Fruit fly (Drosophila melanogaster): ENCODE measurements around the gene Mcm10.

DNA sequence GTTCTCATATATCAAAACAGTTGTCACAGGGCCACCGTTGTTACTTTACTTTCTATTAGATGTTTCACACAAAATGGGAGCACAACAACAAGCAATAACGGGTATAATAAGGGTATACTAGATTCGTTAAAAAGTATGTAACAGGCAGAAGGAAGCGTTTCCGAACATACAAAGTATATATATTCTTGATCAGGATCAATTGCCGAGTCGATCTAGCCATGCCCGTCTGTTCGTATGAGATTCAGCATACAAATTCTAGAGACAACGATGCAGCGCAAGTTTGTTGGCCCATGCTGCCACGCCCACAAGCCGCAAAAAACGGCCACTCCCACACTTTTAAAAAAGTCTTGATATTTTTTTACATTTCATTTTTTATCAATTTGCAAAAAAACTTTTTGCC, 20.5 kb downstream of the Mcm10 start, which contains the start of gene CG31624:
- no peak for TF ChIP-seq svp (GFP tag)
- no peak for TF ChIP-seq Sox102F (GFP tag; optimal IDR thresholded peaks at IDR 0.05)
- TF ChIP-seq lz (GFP tag; optimal IDR thresholded peaks at IDR 0.05): no peak
- TF ChIP-seq Hr4 (GFP tag; optimal IDR thresholded peaks at IDR 0.05): no peak
- TF ChIP-seq esn (GFP tag; optimal IDR thresholded peaks at IDR 0.05): no peak
- no peak for TF ChIP-seq cyc (GFP tag; optimal IDR thresholded peaks at IDR 0.05)
- TF ChIP-seq Sox14 (GFP tag; optimal IDR thresholded peaks at IDR 0.05): no peak
- TF ChIP-seq CG6854 (GFP tag; optimal IDR thresholded peaks at IDR 0.05): no peak
- no peak for TF ChIP-seq Lpt (GFP tag; optimal IDR thresholded peaks at IDR 0.05)
- TF ChIP-seq Eip75B (GFP tag; optimal IDR thresholded peaks at IDR 0.05): no peak
- TF ChIP-seq fd59A (GFP tag; optimal IDR thresholded peaks at IDR 0.05): no peak
- no peak for TF ChIP-seq dac (GFP tag; optimal IDR thresholded peaks at IDR 0.05)

Measured in whole organism, prepupa.